Worm (Caenorhabditis elegans): ENCODE results near the gene syf-2.

DNA sequence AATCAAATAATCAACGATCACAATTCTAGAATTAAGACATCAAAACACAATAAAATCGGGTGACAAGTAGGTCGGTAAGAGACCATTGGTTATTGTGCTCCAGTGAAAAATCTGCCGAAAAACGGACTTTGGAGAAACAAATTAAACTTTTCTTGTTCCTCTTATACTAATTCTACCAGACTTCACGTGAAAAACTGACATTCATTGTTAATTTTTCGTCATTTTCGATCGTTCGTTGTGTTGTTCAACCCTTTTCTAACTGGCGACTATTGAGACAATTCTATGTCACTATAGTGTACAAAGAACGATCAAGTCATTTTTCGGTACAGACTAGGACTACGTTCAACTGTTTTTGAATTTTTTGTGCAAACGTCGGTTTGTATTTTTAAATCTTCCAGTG is 41.4 kb downstream of the syf-2 start:
- TF ChIP-seq nhr-237 (tag; optimal IDR thresholded peaks at IDR 0.05) (no peak), nhr-12 (tag; optimal IDR thresholded peaks at IDR 0.05) (no peak), M03D4.4 (tag; optimal IDR thresholded peaks at IDR 0.05) (no peak), mep-1 (tag; optimal IDR thresholded peaks at IDR 0.05) (no peak), pha-4 (tag; optimal IDR thresholded peaks at IDR 0.05) (no peak), ztf-11 (tag; optimal IDR thresholded peaks at IDR 0.05) (no peak), ces-1 (GFP tag; optimal IDR thresholded peaks at IDR 0.05) (no peak)

Data from whole organism, mixed stage, embryonic.